Worm (Caenorhabditis elegans) whole organism, midembryonic: ENCODE data around the gene srlf-24.

Experiments used
- T22C8.4 ChIP-seq: fragments of 200-800 bp; sonication (Bioruptor generic); IDR thresholded peaks from 2 replicates; pipeline ENCODE4 v1.3.6; 2022; ENCODE audit warnings: missing genetic modification characterization, missing compliant biosample characterization
- flt-1 ChIP-seq: fragments of 200-800 bp; sonication (Bioruptor generic); IDR thresholded peaks from 2 replicates; pipeline ENCODE4 v1.3.6; 2022; ENCODE audit warnings: missing genetic modification characterization, missing compliant biosample characterization
- med-1 ChIP-seq: sonication (generic microtip); optimal IDR thresholded peaks from 2 replicates; lab custom pipeline; 2017; ENCODE audit warnings: missing genetic modification characterization, mild to moderate bottlenecking, missing compliant biosample characterization, antibody characterized with exemption, missing genetic modification reagents; ENCODE audit not compliant: insufficient read depth
- tab-1 ChIP-seq: fragments of 200-800 bp; sonication (Bioruptor generic); IDR thresholded peaks from 2 replicates; pipeline ENCODE4 v1.3.6; 2022; ENCODE audit warnings: missing genetic modification characterization, missing compliant biosample characterization
- ztf-29 ChIP-seq: fragments of 200-800 bp; sonication (Bioruptor generic); IDR thresholded peaks from 2 replicates; pipeline ENCODE4 v1.3.6; 2022; ENCODE audit warnings: missing genetic modification reagents, missing genetic modification characterization, missing compliant biosample characterization

ce11 chrIV:11089527-11089926, 16.1 kb downstream of the srlf-24 start, which contains the start of gene M7.7:
- no peak for TF ChIP-seq flt-1 (GFP tag; lab: Robert Waterston, UW)
- no peak for TF ChIP-seq ztf-29
- TF ChIP-seq tab-1 (GFP tag; lab: Robert Waterston, UW), result no peak
- TF ChIP-seq T22C8.4 (GFP tag; lab: Robert Waterston, UW), result no peak
- TF ChIP-seq med-1 (GFP tag; lab: Kevin White, UChicago), result no peak
